Worm (Caenorhabditis elegans) whole organism, mixed stage, embryonic: ENCODE results near the gene srx-60.

ENCODE experiments used
- M03D4.4 ChIP-seq: sonication (generic microtip); optimal IDR thresholded peaks from 2 replicates; lab custom pipeline; 2017; ENCODE audit warnings: mild to moderate bottlenecking, missing genetic modification characterization, missing compliant biosample characterization
- bed-3 ChIP-seq: fragments of 200-800 bp; sonication (Bioruptor generic); optimal IDR thresholded peaks from 3 replicates; lab custom pipeline; 2018; ENCODE audit warnings: mild to moderate bottlenecking, missing genetic modification characterization, moderate library complexity, missing compliant biosample characterization
- blmp-1 ChIP-seq: fragments of 150-350 bp; optimal IDR thresholded peaks from 2 replicates; lab custom pipeline; 2014; ENCODE audit warnings: missing biosample characterization, missing genetic modification characterization
- ceh-43 ChIP-seq: fragments of 200-800 bp; sonication (Bioruptor generic); optimal IDR thresholded peaks from 2 replicates; lab custom pipeline; 2018; ENCODE audit warnings: mild to moderate bottlenecking, missing genetic modification characterization, moderate library complexity, missing compliant biosample characterization
- ceh-83 ChIP-seq: fragments of 200-800 bp; sonication (Bioruptor generic); optimal IDR thresholded peaks from 2 replicates; lab custom pipeline; 2018; ENCODE audit warnings: mild to moderate bottlenecking, missing genetic modification characterization, missing compliant biosample characterization
- ces-1 ChIP-seq: fragments of 150-350 bp; optimal IDR thresholded peaks from 2 replicates; lab custom pipeline; 2014; ENCODE audit warnings: missing biosample characterization, missing genetic modification reagents, missing genetic modification characterization
- cnd-1 ChIP-seq: fragments of 200-800 bp; sonication (Bioruptor generic); optimal IDR thresholded peaks from 2 replicates; lab custom pipeline; 2018; ENCODE audit warnings: mild to moderate bottlenecking, missing genetic modification characterization, missing compliant biosample characterization
- drap-1 ChIP-seq: fragments of 200-800 bp; sonication (Bioruptor generic); optimal IDR thresholded peaks from 3 replicates; lab custom pipeline; 2018; ENCODE audit warnings: mild to moderate bottlenecking, missing genetic modification characterization, missing compliant biosample characterization
- elt-1 ChIP-seq: sonication (generic microtip); optimal IDR thresholded peaks from 2 replicates; lab custom pipeline; 2017; ENCODE audit warnings: missing genetic modification characterization, mild to moderate bottlenecking, missing compliant biosample characterization, antibody characterized with exemption, moderate library complexity, borderline replicate concordance; ENCODE audit not compliant: insufficient read depth
- elt-3 ChIP-seq: fragments of 150-350 bp; optimal IDR thresholded peaks from 2 replicates; lab custom pipeline; 2014; ENCODE audit warnings: missing biosample characterization, missing genetic modification characterization
- ham-2 ChIP-seq: fragments of 200-800 bp; sonication (Bioruptor generic); optimal IDR thresholded peaks from 2 replicates; lab custom pipeline; 2018; ENCODE audit warnings: mild to moderate bottlenecking, missing genetic modification characterization, missing compliant biosample characterization
- hlh-1 ChIP-seq: fragments of 150-350 bp; optimal IDR thresholded peaks from 2 replicates; lab custom pipeline; 2014; ENCODE audit warnings: missing biosample characterization, missing genetic modification reagents, missing genetic modification characterization
- lin-13 ChIP-seq: fragments of 150-350 bp; optimal IDR thresholded peaks from 2 replicates; lab custom pipeline; 2014; ENCODE audit warnings: missing biosample characterization, missing genetic modification characterization
- lin-32 ChIP-seq: fragments of 200-800 bp; sonication (Bioruptor generic); optimal IDR thresholded peaks from 2 replicates; lab custom pipeline; 2018; ENCODE audit warnings: mild to moderate bottlenecking, missing genetic modification characterization, missing compliant biosample characterization
- lsy-2 ChIP-seq: fragments of 150-350 bp; optimal IDR thresholded peaks from 2 replicates; lab custom pipeline; 2014; ENCODE audit warnings: missing biosample characterization, missing genetic modification characterization
- mab-5 ChIP-seq: fragments of 150-350 bp; optimal IDR thresholded peaks from 2 replicates; lab custom pipeline; 2014; ENCODE audit warnings: missing biosample characterization, missing genetic modification characterization
- mls-2 ChIP-seq: sonication (generic microtip); optimal IDR thresholded peaks from 2 replicates; lab custom pipeline; 2016; ENCODE audit warnings: mild to moderate bottlenecking, missing genetic modification characterization, moderate library complexity, missing compliant biosample characterization
- nhr-12 ChIP-seq: fragments of 150-350 bp; optimal IDR thresholded peaks from 2 replicates; lab custom pipeline; 2014; ENCODE audit warnings: missing biosample characterization, missing genetic modification characterization
- nhr-237 ChIP-seq: fragments of 150-350 bp; optimal IDR thresholded peaks from 2 replicates; lab custom pipeline; 2014; ENCODE audit warnings: missing biosample characterization, missing genetic modification characterization
- nhr-28 ChIP-seq: fragments of 150-350 bp; optimal IDR thresholded peaks from 2 replicates; lab custom pipeline; 2014; ENCODE audit warnings: missing biosample characterization, missing genetic modification characterization
- sem-2 ChIP-seq: fragments of 200-800 bp; sonication (Bioruptor generic); optimal IDR thresholded peaks from 2 replicates; lab custom pipeline; 2018; ENCODE audit warnings: mild to moderate bottlenecking, missing genetic modification characterization, missing compliant biosample characterization
- sptf-1 ChIP-seq: sonication (generic microtip); optimal IDR thresholded peaks from 2 replicates; lab custom pipeline; 2017; ENCODE audit warnings: mild to moderate bottlenecking, missing genetic modification characterization, moderate library complexity, missing compliant biosample characterization
- unc-120 ChIP-seq: sonication (generic microtip); optimal IDR thresholded peaks from 2 replicates; lab custom pipeline; 2017; ENCODE audit warnings: missing genetic modification characterization, missing compliant biosample characterization; ENCODE audit not compliant: poor library complexity, severe bottlenecking
- unc-62 ChIP-seq: fragments of 150-350 bp; optimal IDR thresholded peaks from 2 replicates; lab custom pipeline; 2014; ENCODE audit warnings: missing biosample characterization, missing genetic modification reagents, missing genetic modification characterization
- zip-8 ChIP-seq: fragments of 150-350 bp; optimal IDR thresholded peaks from 2 replicates; lab custom pipeline; 2014; ENCODE audit warnings: missing biosample characterization, missing genetic modification characterization
- ztf-11 ChIP-seq: fragments of 150-350 bp; optimal IDR thresholded peaks from 2 replicates; lab custom pipeline; 2014; ENCODE audit warnings: missing biosample characterization, missing genetic modification characterization

Gene srx-60

ce11 chrV:7391933-7392332 is 8.8 kb upstream of the srx-60 start, which contains the start of gene fbxa-105:
fbxa-105 (minus strand) TSS chrV:7392029.
- TF ChIP-seq sem-2 (GFP tag; lab: Kevin White, UChicago) (no peak), cnd-1 (tag; lab: Kevin White, UChicago) (no peak), elt-1 (no peak), unc-120 (tag; lab: Kevin White, UChicago) (no peak), lsy-2 (tag; lab: Kevin White, UChicago) (no peak), lin-32 (GFP tag; lab: Kevin White, UChicago) (no peak), ham-2 (no peak), elt-3 (no peak), unc-62 (GFP tag; lab: Kevin White, UChicago) (no peak)

ce11 chrV:7395359-7395758 is 5.3 kb upstream of the srx-60 start, which contains the start of gene srx-9:
srx-9 (minus strand) TSS chrV:7395459.
- TF ChIP-seq zip-8 (tag; lab: Kevin White, UChicago) (peak; percentile 33), lin-13 (tag; lab: Kevin White, UChicago) (no peak)

- TF ChIP-seq mls-2 (tag; lab: Kevin White, UChicago) = no peak
- no peak for TF ChIP-seq hlh-1 (tag; lab: Kevin White, UChicago)
- no peak for TF ChIP-seq lsy-2 (tag; lab: Kevin White, UChicago)
- TF ChIP-seq ztf-11 (tag; lab: Kevin White, UChicago) = no peak
- TF ChIP-seq unc-120 (tag; lab: Kevin White, UChicago) = no peak
- no peak for TF ChIP-seq nhr-12 (tag; lab: Kevin White, UChicago)
- TF ChIP-seq ceh-83 (GFP tag; lab: Kevin White, UChicago) = no peak
- TF ChIP-seq mab-5 = no peak
- no peak for TF ChIP-seq elt-3
- no peak for TF ChIP-seq blmp-1 (tag; lab: Kevin White, UChicago)
- TF ChIP-seq zip-8 (tag; lab: Kevin White, UChicago) = no peak
- TF ChIP-seq unc-62 (GFP tag; lab: Kevin White, UChicago) = no peak
- TF ChIP-seq nhr-28 = no peak
- TF ChIP-seq ham-2 = no peak
- TF ChIP-seq sptf-1 = no peak
- no peak for TF ChIP-seq nhr-237 (tag; lab: Kevin White, UChicago)
- no peak for TF ChIP-seq ceh-43
- no peak for TF ChIP-seq sem-2 (GFP tag; lab: Kevin White, UChicago)
- no peak for TF ChIP-seq cnd-1 (tag; lab: Kevin White, UChicago)
Measured at ce11 chrV:7399202-7399601, 1.5 kb upstream of the srx-60 start, which contains the start of gene gst-41. gst-41 (minus strand) TSS chrV:7399302.

ce11 chrV:7400095-7400494 is 593 bp upstream of the srx-60 start, which contains the start of gene cnc-9:
cnc-9 (minus strand) TSS chrV:7400195.
- TF ChIP-seq sem-2 (GFP tag; lab: Kevin White, UChicago) (no peak), lin-13 (tag; lab: Kevin White, UChicago) (no peak), drap-1 (GFP tag; lab: Kevin White, UChicago) (no peak), sptf-1 (no peak), zip-8 (tag; lab: Kevin White, UChicago) (no peak), ces-1 (GFP tag; lab: Kevin White, UChicago) (no peak), M03D4.4 (tag; lab: Kevin White, UChicago) (no peak)

- no peak for TF ChIP-seq ceh-83 (GFP tag; lab: Kevin White, UChicago)
- TF ChIP-seq bed-3 (GFP tag; lab: Kevin White, UChicago) = no peak
- no peak for TF ChIP-seq elt-3
Measured at ce11 chrV:7402355-7402754, 1.7 kb downstream of the srx-60 start, which contains the start of gene srj-13. srj-13 (plus strand) TSS chrV:7402655.

ce11 chrV:7403501-7403900 is 2.8 kb downstream of the srx-60 start:
- no peak for TF ChIP-seq drap-1 (GFP tag; lab: Kevin White, UChicago)
- TF ChIP-seq lsy-2 (tag; lab: Kevin White, UChicago) = no peak
- no peak for TF ChIP-seq bed-3 (GFP tag; lab: Kevin White, UChicago)
- no peak for TF ChIP-seq ceh-43
- no peak for TF ChIP-seq sptf-1
- no peak for TF ChIP-seq mab-5
- TF ChIP-seq elt-3 = no peak
- no peak for TF ChIP-seq mls-2 (tag; lab: Kevin White, UChicago)
- no peak for TF ChIP-seq sem-2 (GFP tag; lab: Kevin White, UChicago)
- no peak for TF ChIP-seq elt-1
- no peak for TF ChIP-seq nhr-12 (tag; lab: Kevin White, UChicago)
- TF ChIP-seq lin-32 (GFP tag; lab: Kevin White, UChicago) = no peak
